Worm (Caenorhabditis elegans): ENCODE measurements around the gene C49F5.13.

DNA sequence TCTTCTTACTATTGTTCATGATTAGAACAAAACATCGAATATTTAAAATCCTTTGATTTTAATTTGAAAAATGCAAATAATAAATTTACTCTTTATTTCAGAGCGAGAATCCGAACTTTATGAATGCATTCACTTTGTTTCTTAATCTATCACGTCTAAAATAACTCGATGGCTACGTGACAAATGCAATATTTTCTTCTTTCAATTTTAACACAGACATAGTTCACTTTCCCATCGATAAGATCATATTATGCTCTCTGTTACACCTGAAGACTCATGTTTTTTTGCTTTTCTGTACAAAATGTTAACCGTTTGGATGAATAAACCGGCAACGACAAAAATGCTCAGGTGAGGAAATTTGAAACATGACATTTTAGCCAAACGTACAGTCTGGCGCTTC, 8.4 kb downstream of the C49F5.13 start:
- TF ChIP-seq egl-27 (tag; optimal IDR thresholded peaks at IDR 0.05) = no peak
- TF ChIP-seq unc-39 (tag; optimal IDR thresholded peaks at IDR 0.05) = no peak
